Worm (Caenorhabditis elegans) whole organism, young adult: ENCODE measurements around the gene chtb-2.

ENCODE experiments used
- B0261.1 ChIP-seq: sonication (generic microtip); optimal IDR thresholded peaks from 2 replicates; lab custom pipeline; 2016; ENCODE audit warnings: mild to moderate bottlenecking, missing genetic modification characterization, moderate library complexity, missing compliant biosample characterization
- C17E4.6 ChIP-seq: fragments of 200-800 bp; sonication (Bioruptor generic); IDR thresholded peaks from 2 replicates; pipeline ENCODE4 v1.3.6; 2022; ENCODE audit warnings: missing genetic modification reagents, missing genetic modification characterization, missing compliant biosample characterization
- D2030.7 ChIP-seq: fragments of 200-800 bp; sonication (Bioruptor generic); IDR thresholded peaks from 2 replicates; pipeline ENCODE4 v1.3.6; 2022; ENCODE audit warnings: missing genetic modification reagents, missing genetic modification characterization, missing compliant biosample characterization
- F23B12.7 ChIP-seq: sonication (generic microtip); optimal IDR thresholded peaks from 2 replicates; lab custom pipeline; 2017; ENCODE audit warnings: missing genetic modification characterization, mild to moderate bottlenecking, missing compliant biosample characterization, antibody characterized with exemption, moderate library complexity; ENCODE audit not compliant: insufficient read depth
- F52B5.7 ChIP-seq: sonication (generic microtip); optimal IDR thresholded peaks from 2 replicates; lab custom pipeline; 2016; ENCODE audit warnings: mild to moderate bottlenecking, missing genetic modification characterization, missing compliant biosample characterization
- F55B11.4 ChIP-seq: sonication (generic microtip); optimal IDR thresholded peaks from 2 replicates; lab custom pipeline; 2016; ENCODE audit warnings: missing compliant biosample characterization, missing genetic modification characterization, borderline replicate concordance; ENCODE audit not compliant: insufficient read depth
- K11D2.4 ChIP-seq: fragments of 200-800 bp; sonication (Bioruptor generic); IDR thresholded peaks from 2 replicates; pipeline ENCODE4 v1.3.6; 2022; ENCODE audit warnings: missing genetic modification reagents, missing genetic modification characterization, missing compliant biosample characterization
- K12H6.12 ChIP-seq: fragments of 200-800 bp; sonication (Bioruptor generic); optimal IDR thresholded peaks from 2 replicates; lab custom pipeline; 2018; ENCODE audit warnings: mild to moderate bottlenecking, missing genetic modification characterization, missing compliant biosample characterization
- T26A5.8 ChIP-seq: sonication (generic microtip); optimal IDR thresholded peaks from 2 replicates; lab custom pipeline; 2016; ENCODE audit warnings: missing genetic modification characterization, missing compliant biosample characterization
- ZK185.1 ChIP-seq: sonication (generic microtip); optimal IDR thresholded peaks from 2 replicates; lab custom pipeline; 2016; ENCODE audit warnings: mild to moderate bottlenecking, missing genetic modification characterization, missing compliant biosample characterization; ENCODE audit not compliant: poor library complexity, severe bottlenecking
- aptf-2 ChIP-seq: fragments of 200-800 bp; sonication (Bioruptor generic); conservative IDR thresholded peaks from 2 replicates; pipeline ENCODE4 v1.3.6; 2022; ENCODE audit warnings: missing genetic modification reagents, missing genetic modification characterization, missing compliant biosample characterization
- aptf-3 ChIP-seq: fragments of 200-800 bp; sonication (Bioruptor generic); IDR thresholded peaks from 2 replicates; pipeline ENCODE4 v1.3.6; 2022; ENCODE audit warnings: missing genetic modification characterization, missing compliant biosample characterization
- attf-3 ChIP-seq: fragments of 200-800 bp; sonication (Bioruptor generic); conservative IDR thresholded peaks from 2 replicates; pipeline ENCODE4 v1.3.6; 2022; ENCODE audit warnings: missing genetic modification reagents, missing genetic modification characterization, missing compliant biosample characterization
- bed-1 ChIP-seq: fragments of 200-800 bp; sonication (Bioruptor generic); IDR thresholded peaks from 2 replicates; pipeline ENCODE4 v1.3.6; 2022; ENCODE audit warnings: missing genetic modification reagents, missing genetic modification characterization, missing compliant biosample characterization
- ceh-100 ChIP-seq: fragments of 200-800 bp; sonication (Bioruptor generic); IDR thresholded peaks from 2 replicates; pipeline ENCODE4 v1.3.6; 2022; ENCODE audit warnings: missing genetic modification reagents, missing genetic modification characterization, missing compliant biosample characterization
- ceh-27 ChIP-seq: fragments of 200-800 bp; sonication (Bioruptor generic); optimal IDR thresholded peaks from 2 replicates; lab custom pipeline; 2018; ENCODE audit warnings: mild to moderate bottlenecking, missing genetic modification characterization, moderate library complexity, missing compliant biosample characterization
- ceh-58 ChIP-seq: fragments of 200-800 bp; sonication (Bioruptor generic); IDR thresholded peaks from 2 replicates; pipeline ENCODE4 v1.3.6; 2022; ENCODE audit warnings: missing genetic modification characterization, missing compliant biosample characterization
- ceh-79 ChIP-seq: sonication (generic microtip); optimal IDR thresholded peaks from 2 replicates; lab custom pipeline; 2017; ENCODE audit warnings: mild to moderate bottlenecking, missing genetic modification characterization, missing compliant biosample characterization
- chd-7 ChIP-seq: sonication (generic microtip); optimal IDR thresholded peaks from 2 replicates; lab custom pipeline; 2016; ENCODE audit warnings: mild to moderate bottlenecking, missing genetic modification characterization, moderate library complexity, missing compliant biosample characterization
- dpff-1 ChIP-seq: sonication (generic microtip); optimal IDR thresholded peaks from 2 replicates; lab custom pipeline; 2017; ENCODE audit warnings: mild to moderate bottlenecking, missing genetic modification characterization, missing compliant biosample characterization
- dpl-1 ChIP-seq: fragments of 150-350 bp; optimal IDR thresholded peaks from 2 replicates; lab custom pipeline; 2014; ENCODE audit warnings: missing biosample characterization, missing genetic modification reagents, missing genetic modification characterization
- efl-1 ChIP-seq: fragments of 150-350 bp; optimal IDR thresholded peaks from 2 replicates; lab custom pipeline; 2014; ENCODE audit warnings: missing biosample characterization, missing genetic modification reagents, missing genetic modification characterization
- egl-44 ChIP-seq: fragments of 200-800 bp; sonication (Bioruptor generic); IDR thresholded peaks from 2 replicates; pipeline ENCODE4 v1.3.6; 2022; ENCODE audit warnings: missing genetic modification reagents, missing genetic modification characterization, missing compliant biosample characterization
- ets-4 ChIP-seq: fragments of 200-800 bp; sonication (Bioruptor generic); optimal IDR thresholded peaks from 2 replicates; lab custom pipeline; 2018; ENCODE audit warnings: mild to moderate bottlenecking, missing genetic modification characterization, missing compliant biosample characterization
- fkh-3 ChIP-seq: sonication (generic microtip); optimal IDR thresholded peaks from 2 replicates; lab custom pipeline; 2016; ENCODE audit warnings: mild to moderate bottlenecking, missing genetic modification characterization, missing compliant biosample characterization
- him-1 ChIP-seq: sonication (generic microtip); optimal IDR thresholded peaks from 2 replicates; lab custom pipeline; 2016; ENCODE audit warnings: missing genotype, missing genetic modification reagents, missing genetic modification characterization, missing compliant biosample characterization
- hlh-26 ChIP-seq: fragments of 200-800 bp; sonication (Bioruptor generic); conservative IDR thresholded peaks from 2 replicates; pipeline ENCODE4 v1.3.6; 2022; ENCODE audit warnings: missing genetic modification reagents, missing genetic modification characterization, missing compliant biosample characterization
- hmg-1.2 ChIP-seq: fragments of 200-800 bp; sonication (Bioruptor generic); IDR thresholded peaks from 2 replicates; pipeline ENCODE4 v1.3.6; 2022; ENCODE audit warnings: missing genetic modification reagents, missing genetic modification characterization, missing compliant biosample characterization
- hsf-1 ChIP-seq: fragments of 200-800 bp; sonication (Bioruptor generic); IDR thresholded peaks from 2 replicates; pipeline ENCODE4 v1.3.6; 2022; ENCODE audit warnings: missing genetic modification reagents, missing genetic modification characterization, missing compliant biosample characterization
- let-607 ChIP-seq, 2 experiments: fragments of 200-800 bp in 1 of 2; sonication (Bioruptor generic) in 1 of 2; sonication (generic microtip) in 1 of 2; optimal IDR thresholded peaks; 2 replicates each; lab custom pipeline; 2016 to 2018; ENCODE audit warnings: mild to moderate bottlenecking in 2 of 2, missing compliant biosample characterization in 2 of 2, missing genetic modification characterization in 2 of 2, moderate library complexity in 2 of 2, missing genotype in 1 of 2
- lin-26 ChIP-seq: fragments of 200-800 bp; sonication (Bioruptor generic); IDR thresholded peaks from 2 replicates; pipeline ENCODE4 v1.3.6; 2022; ENCODE audit warnings: missing genetic modification reagents, missing genetic modification characterization, missing compliant biosample characterization
- lin-35 ChIP-seq, 3 experiments: fragments of 150-350 bp in 2 of 3; sonication (generic microtip) in 1 of 3; optimal IDR thresholded peaks; 2 replicates each; lab custom pipeline; 2014 to 2018; ENCODE audit warnings: missing biosample characterization in 3 of 3, missing genetic modification characterization in 3 of 3, missing genetic modification reagents in 3 of 3
- lin-40 ChIP-seq: sonication (generic microtip); optimal IDR thresholded peaks from 2 replicates; lab custom pipeline; 2016; ENCODE audit warnings: missing genetic modification characterization, mild to moderate bottlenecking, missing compliant biosample characterization, missing genotype, missing genetic modification reagents
- lin-54 ChIP-seq: fragments of 200-800 bp; sonication (Bioruptor generic); optimal IDR thresholded peaks from 2 replicates; lab custom pipeline; 2018; ENCODE audit warnings: mild to moderate bottlenecking, missing genetic modification characterization, missing compliant biosample characterization
- madf-3 ChIP-seq: fragments of 200-800 bp; sonication (Bioruptor generic); IDR thresholded peaks from 2 replicates; pipeline ENCODE4 v1.3.6; 2022; ENCODE audit warnings: missing genetic modification reagents, missing genetic modification characterization, missing compliant biosample characterization
- mcd-1 ChIP-seq: fragments of 200-800 bp; sonication (Bioruptor generic); IDR thresholded peaks from 2 replicates; pipeline ENCODE4 v1.3.6; 2022; ENCODE audit warnings: missing genetic modification reagents, missing genetic modification characterization, missing compliant biosample characterization
- mes-4 ChIP-seq: sonication (generic microtip); optimal IDR thresholded peaks from 2 replicates; lab custom pipeline; 2016; ENCODE audit warnings: missing genotype, missing genetic modification characterization, missing compliant biosample characterization
- mxl-1 ChIP-seq: sonication (generic microtip); optimal IDR thresholded peaks from 2 replicates; lab custom pipeline; 2016; ENCODE audit warnings: missing genetic modification characterization, missing compliant biosample characterization
- nfya-1 ChIP-seq: sonication (generic microtip); optimal IDR thresholded peaks from 2 replicates; lab custom pipeline; 2017; ENCODE audit warnings: antibody characterized with exemption, missing compliant biosample characterization, missing genetic modification characterization, borderline replicate concordance; ENCODE audit not compliant: insufficient read depth
- nfya-2 ChIP-seq: fragments of 200-800 bp; sonication (Bioruptor generic); IDR thresholded peaks from 2 replicates; pipeline ENCODE4 v1.3.6; 2022; ENCODE audit warnings: missing genetic modification reagents, missing genetic modification characterization, missing compliant biosample characterization
- rcor-1 ChIP-seq: fragments of 200-800 bp; sonication (Bioruptor generic); IDR thresholded peaks from 2 replicates; pipeline ENCODE4 v1.3.6; 2022; ENCODE audit warnings: missing genetic modification reagents, missing genetic modification characterization, missing compliant biosample characterization
- rec-8 ChIP-seq, 2 experiments: sonication (generic microtip); optimal IDR thresholded peaks; 2 replicates each; lab custom pipeline; 2016; ENCODE audit warnings: mild to moderate bottlenecking in 2 of 2, missing genetic modification characterization in 2 of 2, missing genetic modification reagents in 2 of 2, missing genotype in 2 of 2, missing biosample characterization in 1 of 2, missing compliant biosample characterization in 1 of 2, moderate library complexity in 1 of 2
- sdz-38 ChIP-seq: sonication (generic microtip); optimal IDR thresholded peaks from 2 replicates; lab custom pipeline; 2016; ENCODE audit warnings: missing genotype, missing genetic modification characterization, missing compliant biosample characterization
- sea-2 ChIP-seq: fragments of 200-800 bp; sonication (Bioruptor generic); IDR thresholded peaks from 2 replicates; pipeline ENCODE4 v1.3.6; 2022; ENCODE audit warnings: missing genetic modification characterization, missing compliant biosample characterization
- snpc-3.4 ChIP-seq: sonication (generic microtip); optimal IDR thresholded peaks from 2 replicates; lab custom pipeline; 2017; ENCODE audit warnings: missing genetic modification characterization, mild to moderate bottlenecking, missing compliant biosample characterization, antibody characterized with exemption, moderate library complexity, missing genotype, missing genetic modification reagents
- unc-130 ChIP-seq: sonication (generic microtip); optimal IDR thresholded peaks from 2 replicates; lab custom pipeline; 2016; ENCODE audit warnings: missing genetic modification reagents, missing genetic modification characterization, missing compliant biosample characterization
- xnd-1 ChIP-seq: sonication (generic microtip); optimal IDR thresholded peaks from 2 replicates; lab custom pipeline; 2016; ENCODE audit warnings: missing genotype, missing genetic modification reagents, missing genetic modification characterization, missing compliant biosample characterization
- zfh-2 ChIP-seq: fragments of 200-800 bp; sonication (Bioruptor generic); conservative IDR thresholded peaks from 2 replicates; pipeline ENCODE4 v1.3.6; 2022; ENCODE audit warnings: missing genetic modification reagents, missing genetic modification characterization, missing compliant biosample characterization

chtb-2 gene

DNA sequence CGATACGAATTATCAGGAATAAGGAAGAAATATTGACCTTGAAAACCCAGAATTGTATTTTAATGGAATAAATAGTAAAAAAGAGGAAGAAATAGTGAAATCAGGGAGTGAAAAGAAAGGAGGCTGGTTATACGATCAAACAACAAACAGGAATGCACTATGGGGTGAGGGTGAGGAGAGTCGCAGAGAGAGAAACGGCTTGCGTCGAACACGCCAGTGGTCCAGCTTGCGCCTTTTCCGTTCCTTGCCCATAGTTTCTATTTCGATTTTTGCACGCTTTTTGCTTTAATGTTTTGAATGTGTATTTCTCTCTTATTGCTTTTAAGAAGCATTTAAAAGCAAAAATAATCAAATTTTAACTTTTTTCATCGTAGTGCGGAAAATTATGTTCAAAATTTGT is 29.4 kb upstream of the chtb-2 start (continued):
- TF ChIP-seq xnd-1 (tag; lab: Kevin White, UChicago) (no peak), dpff-1 (tag; lab: Kevin White, UChicago) (no peak), K11D2.4 (GFP tag; lab: Robert Waterston, UW) (no peak), C17E4.6 (GFP tag; lab: Robert Waterston, UW) (no peak), egl-44 (GFP tag; lab: Robert Waterston, UW) (no peak), ets-4 (GFP tag; lab: Kevin White, UChicago) (no peak), lin-26 (GFP tag; lab: Robert Waterston, UW) (peak; percentile 17; the same call in 1 of the 2 replicates), bed-1 (GFP tag; lab: Robert Waterston, UW) (no peak), mxl-1 (tag; lab: Kevin White, UChicago) (no peak), ZK185.1 (tag; lab: Kevin White, UChicago) (peak; percentile 75), sea-2 (GFP tag; lab: Robert Waterston, UW) (no peak), let-607 (tag; optimal IDR thresholded peaks at IDR 0.05; lab: Kevin White, UChicago) (no peak), chd-7 (no peak), efl-1 (peak; percentile 46), mcd-1 (GFP tag; lab: Robert Waterston, UW) (peak; percentile 77), F52B5.7 (tag; lab: Kevin White, UChicago) (no peak), ceh-58 (GFP tag; lab: Robert Waterston, UW) (no peak), attf-3 (GFP tag; lab: Robert Waterston, UW) (0 out of 2 replicates have a peak, but pooled peaks have one; percentile 26), F55B11.4 (tag; lab: Kevin White, UChicago) (no peak), F23B12.7 (tag; lab: Kevin White, UChicago) (peak; percentile 49), ceh-79 (tag; lab: Kevin White, UChicago) (no peak), lin-35 (GFP tag; optimal IDR thresholded peaks at IDR 0.05; lab: Kevin White, UChicago) (peak in 1 of 3 experiments; percentile 86), zfh-2 (GFP tag; lab: Robert Waterston, UW) (peak; percentile 88), T26A5.8 (no peak), lin-40 (tag; lab: Kevin White, UChicago) (peak; percentile 52), unc-130 (GFP tag; lab: Kevin White, UChicago) (no peak), aptf-2 (no peak), him-1 (tag; lab: Kevin White, UChicago) (no peak), D2030.7 (GFP tag; lab: Robert Waterston, UW) (peak; percentile 67), B0261.1 (tag; lab: Kevin White, UChicago) (no peak), ceh-100 (peak; percentile 34; the same call in 1 of the 2 replicates), dpl-1 (GFP tag; lab: Kevin White, UChicago) (peak; percentile 49), madf-3 (GFP tag; lab: Robert Waterston, UW) (0 out of 2 replicates have a peak, but pooled peaks have one; percentile 39), K12H6.12 (tag; lab: Kevin White, UChicago) (peak; percentile 38), fkh-3 (tag; lab: Kevin White, UChicago) (no peak), rec-8 (tag; optimal IDR thresholded peaks at IDR 0.05; lab: Kevin White, UChicago) (no peak), lin-54 (GFP tag; lab: Kevin White, UChicago) (peak; percentile 70), nfya-2 (no peak), ceh-27 (GFP tag; lab: Kevin White, UChicago) (peak; percentile 63), nfya-1 (tag; lab: Kevin White, UChicago) (no peak), rcor-1 (GFP tag; lab: Robert Waterston, UW) (peak; percentile 85), sdz-38 (tag; lab: Kevin White, UChicago) (no peak), mes-4 (tag; lab: Kevin White, UChicago) (no peak), hlh-26 (GFP tag; lab: Robert Waterston, UW) (no peak), aptf-3 (no peak), hmg-1.2 (GFP tag; lab: Robert Waterston, UW) (peak; percentile 68; the same call in 1 of the 2 replicates), hsf-1 (GFP tag; lab: Robert Waterston, UW) (no peak), snpc-3.4 (tag; lab: Kevin White, UChicago) (peak; percentile 73)
